Worm (Caenorhabditis elegans) whole organism, L3 larva: ENCODE data around the gene B0348.10.

Experiments
- aly-2 ChIP-seq: fragments of 150-350 bp; optimal IDR thresholded peaks from 2 replicates; lab custom pipeline; 2014; ENCODE audit warnings: missing biosample characterization, missing genetic modification characterization
- ama-1 ChIP-seq: fragments of 150-350 bp; optimal IDR thresholded peaks from 2 replicates; lab custom pipeline; 2018
- ceh-82 ChIP-seq: fragments of 150-350 bp; optimal IDR thresholded peaks from 2 replicates; lab custom pipeline; 2014; ENCODE audit warnings: missing biosample characterization, missing genetic modification characterization
- elt-2 ChIP-seq: sonication (generic microtip); optimal IDR thresholded peaks from 2 replicates; lab custom pipeline; 2016; ENCODE audit warnings: missing genetic modification reagents, mild to moderate bottlenecking, missing genetic modification characterization, missing compliant biosample characterization
- elt-3 ChIP-seq, 3 experiments: fragments of 150-350 bp in 1 of 3; sonication (generic microtip) in 2 of 3; optimal IDR thresholded peaks; 2 replicates in 2 of 3; 4 replicates in 1 of 3; lab custom pipeline; 2014 to 2017; ENCODE audit warnings: missing biosample characterization in 3 of 3, missing genetic modification characterization in 3 of 3
- nfya-1 ChIP-seq: sonication (generic microtip); optimal IDR thresholded peaks from 2 replicates; lab custom pipeline; 2017; ENCODE audit warnings: missing genetic modification characterization, mild to moderate bottlenecking, missing compliant biosample characterization, antibody characterized with exemption, moderate library complexity; ENCODE audit not compliant: insufficient read depth
- nhr-25 ChIP-seq: sonication (generic microtip); optimal IDR thresholded peaks from 2 replicates; lab custom pipeline; 2017; ENCODE audit warnings: missing biosample characterization, missing genetic modification characterization
- nhr-67 ChIP-seq: fragments of 150-350 bp; optimal IDR thresholded peaks from 2 replicates; lab custom pipeline; 2014; ENCODE audit warnings: missing biosample characterization, missing genetic modification characterization
- pha-4 ChIP-seq: fragments of 150-350 bp; optimal IDR thresholded peaks from 2 replicates; lab custom pipeline; 2014; ENCODE audit warnings: missing biosample characterization, missing genetic modification reagents, missing genetic modification characterization
- pqm-1 ChIP-seq: fragments of 150-350 bp; optimal IDR thresholded peaks from 2 replicates; lab custom pipeline; 2017; ENCODE audit warnings: missing biosample characterization, missing genetic modification characterization, inconsistent platforms
- sea-2 ChIP-seq: fragments of 150-350 bp; sonication (generic microtip); optimal IDR thresholded peaks from 4 replicates; lab custom pipeline; 2014; ENCODE audit warnings: missing biosample characterization, missing genetic modification reagents, missing genetic modification characterization
- zag-1 ChIP-seq: fragments of 150-350 bp; optimal IDR thresholded peaks from 2 replicates; lab custom pipeline; 2014; ENCODE audit warnings: missing biosample characterization, missing genetic modification characterization

ce11 chrV:7778-8445, 627 bp downstream of the B0348.10 start, which contains the start of gene ife-3:
- TF ChIP-seq nhr-25 (peak; percentile 27), aly-2 (tag; lab: Kevin White, UChicago) (no peak), ama-1 (lab: Kevin White, UChicago) (peak; percentile 89), elt-2 (tag; lab: Kevin White, UChicago) (no peak), pqm-1 (tag; lab: Kevin White, UChicago) (no peak), sea-2 (GFP tag; lab: Kevin White, UChicago) (no peak), zag-1 (tag; lab: Kevin White, UChicago) (no peak), ceh-82 (tag; lab: Kevin White, UChicago) (no peak), nhr-67 (tag; lab: Kevin White, UChicago) (no peak), pha-4 (tag; lab: Kevin White, UChicago) (peak; percentile 75), elt-3 (tag; optimal IDR thresholded peaks at IDR 0.05; lab: Kevin White, UChicago) (no peak), nfya-1 (tag; lab: Kevin White, UChicago) (peak; percentile 86)
